Worm (Caenorhabditis elegans) whole organism, L4 larva: ENCODE measurements around the gene mksr-1.

Experiments
- ceh-82 ChIP-seq: sonication (generic microtip); optimal IDR thresholded peaks from 2 replicates; lab custom pipeline; 2017; ENCODE audit warnings: missing biosample characterization, missing genetic modification characterization
- ces-1 ChIP-seq: fragments of 150-350 bp; sonication (generic microtip); optimal IDR thresholded peaks from 4 replicates; lab custom pipeline; 2014; ENCODE audit warnings: missing biosample characterization, missing genetic modification reagents, missing genetic modification characterization
- daf-12 ChIP-seq: fragments of 150-350 bp; optimal IDR thresholded peaks from 2 replicates; lab custom pipeline; 2014; ENCODE audit warnings: missing biosample characterization, missing genetic modification reagents, missing genetic modification characterization
- lsy-2 ChIP-seq, 2 experiments: fragments of 150-350 bp in 1 of 2; sonication (generic microtip) in 1 of 2; optimal IDR thresholded peaks; 2 replicates each; lab custom pipeline; 2014 to 2017; ENCODE audit warnings: missing biosample characterization in 2 of 2, missing genetic modification characterization in 2 of 2
- unc-39 ChIP-seq: sonication (generic microtip); optimal IDR thresholded peaks from 2 replicates; lab custom pipeline; 2017; ENCODE audit warnings: missing biosample characterization, missing genetic modification characterization
- unc-62 ChIP-seq, 3 experiments: fragments of 150-350 bp in 1 of 3; sonication (generic microtip); optimal IDR thresholded peaks in 2 of 3; peaks in 1 of 3; 1 replicate in 1 of 3; 2 replicates in 2 of 3; lab custom pipeline; 2014 to 2017; ENCODE audit warnings: missing biosample characterization in 3 of 3, missing genetic modification characterization in 3 of 3, missing genetic modification reagents in 3 of 3, missing genotype in 1 of 3

DNA sequence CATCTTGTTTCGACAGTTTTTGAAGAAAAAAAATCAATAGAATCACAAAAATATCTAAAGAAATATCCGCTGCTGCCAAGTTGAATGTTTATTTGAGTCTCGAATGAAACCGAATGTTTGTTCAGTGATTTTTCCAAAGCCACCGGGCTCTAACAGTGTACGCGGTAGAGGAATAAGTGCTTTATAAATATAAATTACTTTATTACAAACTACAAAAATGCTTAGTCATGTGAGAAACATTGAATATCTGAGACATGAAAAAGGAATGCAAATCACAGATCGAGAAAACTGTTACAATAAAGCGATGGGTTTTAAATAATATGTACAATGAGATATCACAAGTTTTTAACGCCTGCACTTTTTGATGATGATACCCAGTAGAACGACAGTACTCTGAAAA is 30.6 kb downstream of the mksr-1 start, which contains the start of gene F55A4.7:
- TF ChIP-seq ceh-82 (no peak), lsy-2 (tag; optimal IDR thresholded peaks at IDR 0.05; lab: Kevin White, UChicago) (no peak), unc-62 (GFP tag; optimal IDR thresholded peaks at IDR 0.05 in 1 of 2; lab: Kevin White, UChicago) (no peak), unc-62 (tag; optimal IDR thresholded peaks at IDR 0.05; lab: Kevin White, UChicago) (no peak), daf-12 (no peak), ces-1 (GFP tag; lab: Kevin White, UChicago) (no peak), unc-39 (tag; lab: Kevin White, UChicago) (no peak)
